Worm (Caenorhabditis elegans): ENCODE data around the gene F41E6.8.

DNA sequence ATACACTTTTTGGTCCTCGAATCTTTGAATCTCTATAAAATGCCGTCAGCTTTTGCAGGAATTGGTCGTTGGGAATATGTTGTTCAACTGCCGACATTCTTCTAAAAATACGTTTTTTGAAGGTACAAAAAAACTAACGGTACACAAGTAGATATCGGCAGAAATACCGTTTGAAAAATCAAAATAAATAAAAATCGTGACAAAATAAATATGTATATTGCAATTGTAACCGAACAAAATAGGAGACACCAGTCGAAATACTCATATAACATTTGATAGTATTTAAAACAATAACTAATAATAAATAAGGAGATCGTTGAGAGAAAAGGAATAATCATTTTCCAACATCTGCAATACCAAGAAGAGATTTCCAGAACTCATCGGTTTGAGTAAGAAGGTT is 36.2 kb downstream of the F41E6.8 start, which contains the start of gene F25G6.8:
- TF ChIP-seq F13C5.2 (tag; optimal IDR thresholded peaks at IDR 0.05) (no peak), ama-1 (optimal IDR thresholded peaks at IDR 0.05) (no peak), scrt-1 (GFP tag; IDR thresholded peaks at IDR 0.05) (no peak), tra-4 (tag; optimal IDR thresholded peaks at IDR 0.05) (no peak), B0310.2 (tag; optimal IDR thresholded peaks at IDR 0.05) (no peak), ceh-13 (GFP tag; optimal IDR thresholded peaks at IDR 0.05) (no peak), hnd-1 (tag; optimal IDR thresholded peaks at IDR 0.05) (no peak)

Measured in whole organism, early embryonic.